Worm (Caenorhabditis elegans): ENCODE results near the gene sorb-1.

DNA sequence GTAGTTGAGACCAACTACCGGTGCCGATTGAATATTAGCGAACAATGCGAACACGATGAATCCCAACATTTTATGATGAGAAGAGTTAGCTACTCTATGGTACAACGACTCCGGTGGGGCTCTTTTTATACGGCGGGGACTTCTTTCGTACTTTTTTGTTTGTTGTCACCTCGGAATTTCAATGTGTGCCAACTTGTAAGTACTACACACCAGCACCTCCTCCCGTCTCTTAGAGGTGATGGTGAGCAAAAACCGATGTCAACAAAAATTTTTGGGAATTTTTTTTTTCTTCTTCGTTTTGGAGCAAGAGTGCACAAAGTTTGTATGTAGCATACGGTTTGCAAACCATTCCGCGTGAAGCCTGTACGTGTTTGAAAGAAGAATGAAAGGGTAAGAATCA lies 24.4 kb downstream of the sorb-1 start, which contains the start of gene Y45F10D.2:
- TF ChIP-seq fkh-2 (tag; optimal IDR thresholded peaks at IDR 0.05) (no peak), ceh-9 (tag; optimal IDR thresholded peaks at IDR 0.05) (no peak)

Data from whole organism, L3 larva.